Worm (Caenorhabditis elegans) whole organism, early embryonic: ENCODE data around the gene K03B8.6.
"Not testable (repeated sequence)": the region's sequence is repeated elsewhere in the genome, so short reads cannot be mapped to it uniquely, and the experiment has no call there.

ENCODE experiments used
- B0310.2 ChIP-seq: sonication (generic microtip); optimal IDR thresholded peaks from 2 replicates; lab custom pipeline; 2016; ENCODE audit warnings: mild to moderate bottlenecking, missing genetic modification characterization, missing compliant biosample characterization
- F13C5.2 ChIP-seq: sonication (generic microtip); optimal IDR thresholded peaks from 2 replicates; lab custom pipeline; 2017; ENCODE audit warnings: mild to moderate bottlenecking, missing genetic modification characterization, inconsistent platforms, missing compliant biosample characterization
- aly-1 ChIP-seq: sonication (generic microtip); optimal IDR thresholded peaks from 2 replicates; lab custom pipeline; 2016; ENCODE audit warnings: missing genetic modification characterization, missing compliant biosample characterization
- ama-1 ChIP-seq: fragments of 150-350 bp; optimal IDR thresholded peaks from 2 replicates; lab custom pipeline; 2014
- ceh-13 ChIP-seq: fragments of 200-800 bp; sonication (Bioruptor generic); optimal IDR thresholded peaks from 2 replicates; lab custom pipeline; 2018; ENCODE audit warnings: mild to moderate bottlenecking, missing genetic modification characterization, missing compliant biosample characterization
- ceh-36 ChIP-seq: sonication (generic microtip); optimal IDR thresholded peaks from 2 replicates; lab custom pipeline; 2016; ENCODE audit warnings: missing genetic modification characterization, inconsistent platforms, missing compliant biosample characterization
- ets-7 ChIP-seq: sonication (generic microtip); optimal IDR thresholded peaks from 2 replicates; lab custom pipeline; 2016; ENCODE audit warnings: missing genotype, missing genetic modification characterization, missing compliant biosample characterization
- flt-1 ChIP-seq: fragments of 200-800 bp; sonication (Bioruptor generic); IDR thresholded peaks from 2 replicates; pipeline ENCODE4 v1.3.6; 2022; ENCODE audit warnings: missing genetic modification characterization, missing compliant biosample characterization
- hmbx-1 ChIP-seq: sonication (generic microtip); optimal IDR thresholded peaks from 2 replicates; lab custom pipeline; 2016; ENCODE audit warnings: mild to moderate bottlenecking, missing genetic modification characterization, missing compliant biosample characterization
- hmg-4 ChIP-seq: fragments of 200-800 bp; sonication (Bioruptor generic); optimal IDR thresholded peaks from 2 replicates; lab custom pipeline; 2018; ENCODE audit warnings: mild to moderate bottlenecking, missing genetic modification characterization, missing compliant biosample characterization
- hnd-1 ChIP-seq: sonication (generic microtip); optimal IDR thresholded peaks from 2 replicates; lab custom pipeline; 2016; ENCODE audit warnings: missing genetic modification characterization, missing compliant biosample characterization
- pes-1 ChIP-seq: fragments of 200-800 bp; sonication (Bioruptor generic); IDR thresholded peaks from 2 replicates; pipeline ENCODE4 v1.3.6; 2022; ENCODE audit warnings: missing genetic modification reagents, missing genetic modification characterization, missing compliant biosample characterization
- scrt-1 ChIP-seq: fragments of 200-800 bp; sonication (Bioruptor generic); IDR thresholded peaks from 2 replicates; pipeline ENCODE4 v1.3.6; 2022; ENCODE audit warnings: missing genetic modification characterization, missing compliant biosample characterization
- sea-1 ChIP-seq: fragments of 200-800 bp; sonication (Bioruptor generic); conservative IDR thresholded peaks from 2 replicates; pipeline ENCODE4 v1.3.6; 2022; ENCODE audit warnings: missing genetic modification characterization, missing compliant biosample characterization
- tbx-11 ChIP-seq: fragments of 200-800 bp; sonication (Bioruptor generic); IDR thresholded peaks from 2 replicates; pipeline ENCODE4 v1.3.6; 2022; ENCODE audit warnings: missing genetic modification characterization, missing compliant biosample characterization
- tbx-37 ChIP-seq: fragments of 200-800 bp; sonication (Bioruptor generic); conservative IDR thresholded peaks from 2 replicates; pipeline ENCODE4 v1.3.6; 2022; ENCODE audit warnings: missing genetic modification reagents, missing genetic modification characterization, missing compliant biosample characterization
- tra-4 ChIP-seq: sonication (generic microtip); optimal IDR thresholded peaks from 2 replicates; lab custom pipeline; 2017; ENCODE audit warnings: missing genetic modification characterization, missing compliant biosample characterization

K03B8.6 gene

DNA sequence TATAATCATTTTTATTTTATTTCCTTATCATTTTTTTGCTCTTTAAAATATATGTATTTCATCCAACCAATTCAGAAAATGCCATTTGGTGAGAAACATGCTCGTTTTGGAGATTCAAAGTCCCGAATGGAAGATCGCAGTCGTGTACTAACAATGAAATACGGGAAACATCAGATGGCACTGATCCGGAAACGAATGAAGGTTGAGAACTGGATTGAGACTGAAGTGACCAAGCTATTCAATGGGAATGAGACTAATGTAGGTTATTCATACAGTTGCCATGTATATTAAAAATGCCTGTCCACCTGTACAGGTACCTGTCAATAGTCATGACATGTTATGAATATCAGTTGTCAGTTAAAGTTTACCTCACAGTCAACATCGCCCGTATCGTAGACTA lies 24.4 kb upstream of the K03B8.6 start, which contains the start of gene F55C10.5:
Gene F55C10.5 (plus strand): TSS at position 74 of the 400 bp plus-strand sequence.
- no peak for TF ChIP-seq tbx-37 (GFP tag; lab: Robert Waterston, UW)
- no peak for TF ChIP-seq B0310.2 (tag; lab: Kevin White, UChicago)
- TF ChIP-seq ceh-36 (tag; lab: Kevin White, UChicago), result no peak

DNA sequence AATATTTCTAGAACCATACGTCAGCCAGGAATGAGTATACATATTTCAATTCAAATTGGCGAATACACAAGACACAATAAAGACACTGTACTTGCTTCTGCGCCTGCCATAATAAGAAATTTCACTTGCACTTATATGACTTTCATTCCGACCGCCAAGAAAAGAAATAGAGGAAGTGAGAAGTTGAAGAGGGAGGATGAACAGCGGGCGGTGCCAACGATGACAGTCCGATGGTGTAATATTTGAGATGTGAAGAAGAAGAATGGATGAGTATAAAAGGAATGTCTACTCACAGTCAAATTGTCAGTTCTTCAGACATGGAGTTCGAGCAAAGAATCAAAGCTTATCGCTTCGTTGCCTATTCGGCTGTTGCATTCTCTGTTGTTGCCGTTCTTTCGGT lies 22.3 kb upstream of the K03B8.6 start, which contains the start of gene col-154:
Gene col-154 (plus strand): TSS at position 301 of the 400 bp plus-strand sequence.
- no peak for TF ChIP-seq tbx-11
- TF ChIP-seq tbx-37 (GFP tag; lab: Robert Waterston, UW), result no peak
- no peak for TF ChIP-seq pes-1 (GFP tag; lab: Robert Waterston, UW)
- no peak for TF ChIP-seq B0310.2 (tag; lab: Kevin White, UChicago)
- TF ChIP-seq F13C5.2 (tag; lab: Kevin White, UChicago), result no peak
- no peak for TF ChIP-seq flt-1 (GFP tag; lab: Robert Waterston, UW)
- TF ChIP-seq ama-1 (lab: Kevin White, UChicago), result no peak
- TF ChIP-seq hnd-1 (tag; lab: Kevin White, UChicago), result no peak
- no peak for TF ChIP-seq tra-4 (tag; lab: Kevin White, UChicago)
- no peak for TF ChIP-seq scrt-1 (GFP tag; lab: Robert Waterston, UW)
- TF ChIP-seq ceh-13 (GFP tag; lab: Kevin White, UChicago), result no peak
- no peak for TF ChIP-seq hmg-4 (GFP tag; lab: Kevin White, UChicago)
- TF ChIP-seq sea-1 (GFP tag; lab: Robert Waterston, UW), result no peak
- no peak for TF ChIP-seq ceh-36 (tag; lab: Kevin White, UChicago)
- TF ChIP-seq ets-7 (tag; lab: Kevin White, UChicago), result no peak

DNA sequence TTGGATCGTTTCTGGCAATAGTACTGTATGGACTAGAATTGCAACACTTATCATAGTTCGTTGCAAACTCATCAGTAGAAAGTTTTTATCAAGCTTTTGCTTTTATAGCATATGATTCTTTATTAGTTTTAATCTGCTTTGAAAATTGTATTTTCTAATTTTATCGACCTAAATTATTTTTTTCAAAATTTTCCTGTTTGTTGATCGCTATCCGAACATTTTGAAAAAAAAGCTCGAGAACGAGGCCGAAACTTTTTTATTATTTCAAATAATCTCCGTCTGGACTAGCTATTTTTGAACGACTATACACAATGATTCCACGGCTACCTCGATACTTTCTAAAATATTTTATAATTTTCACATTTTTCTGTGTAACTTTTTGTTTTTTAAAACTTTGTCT lies 21.0 kb upstream of the K03B8.6 start, which contains the start of gene F55C10.4:
Gene F55C10.4 (plus strand): TSS at position 301 of the 400 bp plus-strand sequence.
- TF ChIP-seq ceh-13 (GFP tag; lab: Kevin White, UChicago), result no peak

DNA sequence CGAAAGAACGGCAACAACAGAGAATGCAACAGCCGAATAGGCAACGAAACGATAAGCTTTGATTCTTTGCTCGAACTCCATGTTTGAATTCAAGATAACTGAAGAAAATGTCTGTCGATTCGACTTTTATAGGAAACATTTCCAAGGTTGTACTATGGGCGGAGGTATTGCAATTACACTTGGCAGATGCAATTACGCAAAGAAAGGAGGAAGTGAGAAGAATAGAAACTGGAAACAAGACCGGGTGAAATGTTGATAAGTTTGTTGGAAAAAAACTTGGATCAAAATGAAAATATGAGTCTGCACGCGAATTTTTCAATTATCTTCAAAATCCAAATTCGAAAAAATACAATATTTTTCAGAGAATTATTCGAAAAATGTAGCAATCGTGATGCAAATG lies 17.6 kb upstream of the K03B8.6 start, which contains the start of gene col-155:
Gene col-155 (minus strand): TSS at position 101 of the 400 bp plus-strand sequence.
- TF ChIP-seq pes-1 (GFP tag; lab: Robert Waterston, UW) (no peak), B0310.2 (tag; lab: Kevin White, UChicago) (no peak), sea-1 (GFP tag; lab: Robert Waterston, UW) (no peak), tbx-37 (GFP tag; lab: Robert Waterston, UW) (no peak), hmbx-1 (tag; lab: Kevin White, UChicago) (no peak), F13C5.2 (tag; lab: Kevin White, UChicago) (no peak)

DNA sequence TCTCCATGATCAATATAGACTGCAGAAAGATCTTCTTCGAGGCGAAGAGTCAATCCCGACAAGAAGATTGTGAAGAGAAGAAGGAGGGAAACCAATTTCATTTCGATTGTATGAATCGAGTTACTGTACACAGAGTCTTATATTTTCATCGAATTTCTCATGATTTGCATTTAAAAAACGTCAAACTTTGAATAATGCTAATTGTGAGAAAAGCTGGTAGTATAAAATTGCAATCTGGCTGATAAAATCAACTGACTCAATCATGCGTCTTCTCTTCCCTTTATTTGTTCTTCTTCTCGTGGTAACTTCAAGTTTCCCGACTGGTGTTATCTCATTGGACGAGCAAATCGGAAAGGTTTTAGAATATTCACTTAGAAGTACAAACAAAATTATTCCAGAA lies 17.0 kb upstream of the K03B8.6 start, which contains the start of the genes K03B8.11 and K03B8.14:
Gene K03B8.11 (minus strand): TSS at position 101 of the 400 bp plus-strand sequence.
Gene K03B8.14 (plus strand): TSS at position 110 of the 400 bp plus-strand sequence.
- no peak for TF ChIP-seq tbx-11
- no peak for TF ChIP-seq ama-1 (lab: Kevin White, UChicago)
- TF ChIP-seq ceh-13 (GFP tag; lab: Kevin White, UChicago), result no peak
- no peak for TF ChIP-seq F13C5.2 (tag; lab: Kevin White, UChicago)

DNA sequence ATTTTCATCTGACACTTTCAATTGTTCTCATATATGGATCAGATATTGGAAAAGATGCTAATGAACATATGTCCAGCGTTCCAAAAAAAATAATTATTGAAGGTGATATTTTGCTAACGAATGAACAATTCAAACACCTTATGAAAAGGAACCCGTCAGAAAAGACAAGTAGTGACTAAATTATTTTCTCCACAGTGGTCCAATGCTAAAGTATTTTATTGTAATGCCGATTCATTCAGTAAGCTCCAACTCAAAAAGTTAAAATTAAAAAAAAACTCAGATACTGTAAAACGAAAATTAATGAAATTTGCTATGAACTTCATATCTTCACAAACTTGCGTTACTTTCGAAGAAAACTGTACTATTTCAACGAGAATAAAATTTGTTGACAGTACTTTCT lies 15.4 kb upstream of the K03B8.6 start, which contains the start of gene nas-16:
Gene nas-16 (plus strand): TSS at position 301 of the 400 bp plus-strand sequence.
- TF ChIP-seq tbx-37 (GFP tag; lab: Robert Waterston, UW), result no peak
- no peak for TF ChIP-seq hmbx-1 (tag; lab: Kevin White, UChicago)
- TF ChIP-seq B0310.2 (tag; lab: Kevin White, UChicago), result no peak
- TF ChIP-seq tra-4 (tag; lab: Kevin White, UChicago), result no peak
- no peak for TF ChIP-seq tbx-11
- no peak for TF ChIP-seq hmg-4 (GFP tag; lab: Kevin White, UChicago)
- no peak for TF ChIP-seq aly-1 (tag; lab: Kevin White, UChicago)
- no peak for TF ChIP-seq sea-1 (GFP tag; lab: Robert Waterston, UW)
- no peak for TF ChIP-seq scrt-1 (GFP tag; lab: Robert Waterston, UW)

DNA sequence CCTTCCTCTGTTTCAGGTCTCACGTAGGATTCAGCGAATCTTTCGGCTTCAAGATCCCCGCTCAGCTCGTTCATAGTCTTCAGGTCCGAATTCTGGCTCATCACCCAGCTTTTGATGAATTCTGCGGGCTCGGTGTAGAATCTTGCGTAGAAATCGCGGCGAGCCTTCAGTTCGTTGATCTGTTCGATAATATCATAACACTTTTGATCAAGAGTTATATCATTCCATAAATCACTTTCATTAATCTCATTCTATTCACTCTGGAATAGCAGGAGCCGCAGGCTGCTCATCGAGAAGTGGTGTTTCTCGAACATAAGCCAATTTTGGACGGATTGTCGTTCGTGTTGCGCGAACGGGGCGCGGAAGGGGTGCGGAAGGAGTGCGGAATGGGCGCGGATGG lies 12.4 kb upstream of the K03B8.6 start, which contains the start of gene K03B8.4:
Gene K03B8.4 (minus strand): TSS at position 101 of the 400 bp plus-strand sequence.
- not testable (repeated sequence) for TF ChIP-seq ama-1 (lab: Kevin White, UChicago); hmg-4 (GFP tag; lab: Kevin White, UChicago); flt-1 (GFP tag; lab: Robert Waterston, UW)

DNA sequence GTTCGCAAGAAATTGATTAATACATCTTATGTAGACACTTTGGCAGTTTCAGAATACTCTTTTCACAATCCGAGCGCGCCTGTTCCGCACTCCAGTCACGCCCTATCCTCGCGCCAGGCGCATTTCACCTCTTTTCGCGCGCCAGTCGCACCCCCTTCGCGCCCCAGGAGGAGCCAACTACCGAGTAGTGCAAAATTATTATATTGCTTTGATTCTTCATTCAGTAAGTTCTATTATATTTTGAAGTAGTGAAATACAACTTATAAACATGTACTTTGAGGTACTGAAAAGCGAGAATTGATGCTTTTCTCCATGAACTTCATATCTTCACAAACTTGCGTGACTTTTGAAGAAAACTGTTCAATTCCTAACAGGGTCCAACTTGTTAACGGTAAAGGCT lies 11.2 kb upstream of the K03B8.6 start, which contains the start of gene nas-18:
Gene nas-18 (plus strand): TSS at position 301 of the 400 bp plus-strand sequence.
- not testable (repeated sequence) for TF ChIP-seq tbx-37 (GFP tag; lab: Robert Waterston, UW); ceh-36 (tag; lab: Kevin White, UChicago); tbx-11

DNA sequence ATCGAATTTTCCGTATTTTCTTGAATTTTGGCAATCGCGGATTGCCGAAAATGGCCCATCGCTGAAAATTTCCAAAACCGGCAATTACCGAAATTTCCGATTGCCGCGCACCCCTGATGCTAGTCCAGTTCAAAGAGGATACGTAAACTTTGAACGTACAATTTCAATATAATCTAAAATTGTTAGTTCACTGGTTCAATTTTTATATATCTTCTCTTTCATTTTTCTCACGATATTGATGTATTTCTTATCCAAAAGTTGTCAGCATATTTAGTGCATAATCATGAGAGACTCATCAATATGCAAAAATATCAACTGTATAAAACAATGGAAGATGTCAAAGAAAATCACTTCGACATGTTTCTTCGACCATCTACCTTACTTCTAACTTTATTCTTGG lies 8.8 kb upstream of the K03B8.6 start, which contains the start of gene nas-17:
Gene nas-17 (plus strand): TSS at position 301 of the 400 bp plus-strand sequence.
- no peak for TF ChIP-seq tra-4 (tag; lab: Kevin White, UChicago)
- no peak for TF ChIP-seq sea-1 (GFP tag; lab: Robert Waterston, UW)
